Worm (Caenorhabditis elegans): ENCODE measurements around the gene dgn-3.
"Not testable (repeated sequence)": the region's sequence is repeated elsewhere in the genome, so short reads cannot be mapped to it uniquely, and the experiment has no call there.

- TF ChIP-seq ceh-82 (tag; optimal IDR thresholded peaks at IDR 0.05); unc-62 (GFP tag; optimal IDR thresholded peaks at IDR 0.05); ztf-1 (GFP tag; conservative IDR thresholded peaks at IDR 0.05); lsy-2 (tag; optimal IDR thresholded peaks at IDR 0.05): not testable (repeated sequence)
These were observed 39.7 kb upstream of the dgn-3 start, which contains the start of gene C36C9.12 for ce11 chrX:1689996-1690395.

Measured in whole organism, L2 larva.